Worm (Caenorhabditis elegans) whole organism, early embryonic: ENCODE measurements around the gene rpb-11.
A peak's percentile ranks its signal among the peaks of the same experiment; 100 is the strongest.

Source experiments
- B0310.2 ChIP-seq: sonication (generic microtip); optimal IDR thresholded peaks from 2 replicates; lab custom pipeline; 2016; ENCODE audit warnings: mild to moderate bottlenecking, missing genetic modification characterization, missing compliant biosample characterization
- F13C5.2 ChIP-seq: sonication (generic microtip); optimal IDR thresholded peaks from 2 replicates; lab custom pipeline; 2017; ENCODE audit warnings: mild to moderate bottlenecking, missing genetic modification characterization, inconsistent platforms, missing compliant biosample characterization
- aly-1 ChIP-seq: sonication (generic microtip); optimal IDR thresholded peaks from 2 replicates; lab custom pipeline; 2016; ENCODE audit warnings: missing genetic modification characterization, missing compliant biosample characterization
- ama-1 ChIP-seq: fragments of 150-350 bp; optimal IDR thresholded peaks from 2 replicates; lab custom pipeline; 2014
- ceh-13 ChIP-seq: fragments of 200-800 bp; sonication (Bioruptor generic); optimal IDR thresholded peaks from 2 replicates; lab custom pipeline; 2018; ENCODE audit warnings: mild to moderate bottlenecking, missing genetic modification characterization, missing compliant biosample characterization
- ceh-36 ChIP-seq: sonication (generic microtip); optimal IDR thresholded peaks from 2 replicates; lab custom pipeline; 2016; ENCODE audit warnings: missing genetic modification characterization, inconsistent platforms, missing compliant biosample characterization
- ets-7 ChIP-seq: sonication (generic microtip); optimal IDR thresholded peaks from 2 replicates; lab custom pipeline; 2016; ENCODE audit warnings: missing genotype, missing genetic modification characterization, missing compliant biosample characterization
- flt-1 ChIP-seq: fragments of 200-800 bp; sonication (Bioruptor generic); IDR thresholded peaks from 2 replicates; pipeline ENCODE4 v1.3.6; 2022; ENCODE audit warnings: missing genetic modification characterization, missing compliant biosample characterization
- hmbx-1 ChIP-seq: sonication (generic microtip); optimal IDR thresholded peaks from 2 replicates; lab custom pipeline; 2016; ENCODE audit warnings: mild to moderate bottlenecking, missing genetic modification characterization, missing compliant biosample characterization
- hmg-4 ChIP-seq: fragments of 200-800 bp; sonication (Bioruptor generic); optimal IDR thresholded peaks from 2 replicates; lab custom pipeline; 2018; ENCODE audit warnings: mild to moderate bottlenecking, missing genetic modification characterization, missing compliant biosample characterization
- hnd-1 ChIP-seq: sonication (generic microtip); optimal IDR thresholded peaks from 2 replicates; lab custom pipeline; 2016; ENCODE audit warnings: missing genetic modification characterization, missing compliant biosample characterization
- pes-1 ChIP-seq: fragments of 200-800 bp; sonication (Bioruptor generic); IDR thresholded peaks from 2 replicates; pipeline ENCODE4 v1.3.6; 2022; ENCODE audit warnings: missing genetic modification reagents, missing genetic modification characterization, missing compliant biosample characterization
- scrt-1 ChIP-seq: fragments of 200-800 bp; sonication (Bioruptor generic); IDR thresholded peaks from 2 replicates; pipeline ENCODE4 v1.3.6; 2022; ENCODE audit warnings: missing genetic modification characterization, missing compliant biosample characterization
- sea-1 ChIP-seq: fragments of 200-800 bp; sonication (Bioruptor generic); conservative IDR thresholded peaks from 2 replicates; pipeline ENCODE4 v1.3.6; 2022; ENCODE audit warnings: missing genetic modification characterization, missing compliant biosample characterization
- tbx-11 ChIP-seq: fragments of 200-800 bp; sonication (Bioruptor generic); IDR thresholded peaks from 2 replicates; pipeline ENCODE4 v1.3.6; 2022; ENCODE audit warnings: missing genetic modification characterization, missing compliant biosample characterization
- tbx-37 ChIP-seq: fragments of 200-800 bp; sonication (Bioruptor generic); conservative IDR thresholded peaks from 2 replicates; pipeline ENCODE4 v1.3.6; 2022; ENCODE audit warnings: missing genetic modification reagents, missing genetic modification characterization, missing compliant biosample characterization
- tra-4 ChIP-seq: sonication (generic microtip); optimal IDR thresholded peaks from 2 replicates; lab custom pipeline; 2017; ENCODE audit warnings: missing genetic modification characterization, missing compliant biosample characterization

rpb-11 gene

ce11 chrII:14042836-14043604, 16.9 kb upstream of the rpb-11 start:
- TF ChIP-seq sea-1 (GFP tag; lab: Robert Waterston, UW) (no peak), hnd-1 (tag; lab: Kevin White, UChicago) (no peak), ama-1 (lab: Kevin White, UChicago) (no peak), tra-4 (tag; lab: Kevin White, UChicago) (no peak), hmbx-1 (tag; lab: Kevin White, UChicago) (no peak), flt-1 (GFP tag; lab: Robert Waterston, UW) (no peak)

ce11 chrII:14044199-14044598, 15.7 kb upstream of the rpb-11 start:
- TF ChIP-seq hmg-4 (GFP tag; lab: Kevin White, UChicago), result no peak
- TF ChIP-seq ceh-13 (GFP tag; lab: Kevin White, UChicago), result no peak
- no peak for TF ChIP-seq flt-1 (GFP tag; lab: Robert Waterston, UW)
- no peak for TF ChIP-seq sea-1 (GFP tag; lab: Robert Waterston, UW)
- no peak for TF ChIP-seq ama-1 (lab: Kevin White, UChicago)
- TF ChIP-seq tbx-37 (GFP tag; lab: Robert Waterston, UW), result no peak
- TF ChIP-seq hnd-1 (tag; lab: Kevin White, UChicago), result no peak
- TF ChIP-seq ets-7, result no peak
- no peak for TF ChIP-seq hmbx-1 (tag; lab: Kevin White, UChicago)
- no peak for TF ChIP-seq tra-4 (tag; lab: Kevin White, UChicago)
- no peak for TF ChIP-seq B0310.2 (tag; lab: Kevin White, UChicago)
- no peak; the same call in 1 of the 2 replicates for TF ChIP-seq pes-1 (GFP tag; lab: Robert Waterston, UW)
- no peak for TF ChIP-seq scrt-1
- TF ChIP-seq tbx-11 (GFP tag; lab: Robert Waterston, UW), result no peak

- TF ChIP-seq hnd-1 (tag; lab: Kevin White, UChicago), result no peak
- TF ChIP-seq hmbx-1 (tag; lab: Kevin White, UChicago), result no peak
- no peak for TF ChIP-seq aly-1
- TF ChIP-seq hmg-4 (GFP tag; lab: Kevin White, UChicago), result no peak
- no peak for TF ChIP-seq ceh-36 (tag; lab: Kevin White, UChicago)
- TF ChIP-seq ama-1 (lab: Kevin White, UChicago), result no peak
- TF ChIP-seq pes-1 (GFP tag; lab: Robert Waterston, UW), result no peak
- no peak for TF ChIP-seq B0310.2 (tag; lab: Kevin White, UChicago)
These were observed 14.7 kb upstream of the rpb-11 start for ce11 chrII:14045235-14045634.

- TF ChIP-seq hnd-1 (tag; lab: Kevin White, UChicago) (no peak), ama-1 (lab: Kevin White, UChicago) (no peak), tbx-37 (GFP tag; lab: Robert Waterston, UW) (no peak), F13C5.2 (no peak), flt-1 (GFP tag; lab: Robert Waterston, UW) (no peak), B0310.2 (tag; lab: Kevin White, UChicago) (no peak), ceh-36 (tag; lab: Kevin White, UChicago) (no peak)
These were observed 13.9 kb upstream of the rpb-11 start for ce11 chrII:14045934-14046470.

- TF ChIP-seq ceh-13 (GFP tag; lab: Kevin White, UChicago) (no peak), scrt-1 (no peak), hmg-4 (GFP tag; lab: Kevin White, UChicago) (peak; percentile 14), ceh-36 (tag; lab: Kevin White, UChicago) (no peak), tbx-37 (GFP tag; lab: Robert Waterston, UW) (no peak)
These were observed 13.4 kb upstream of the rpb-11 start for ce11 chrII:14046491-14046890.

ce11 chrII:14049097-14049496, 10.8 kb upstream of the rpb-11 start:
- TF ChIP-seq scrt-1 (no peak), hmbx-1 (tag; lab: Kevin White, UChicago) (no peak), ets-7 (no peak), ceh-13 (GFP tag; lab: Kevin White, UChicago) (no peak), flt-1 (GFP tag; lab: Robert Waterston, UW) (no peak), F13C5.2 (no peak), tra-4 (tag; lab: Kevin White, UChicago) (no peak), hnd-1 (tag; lab: Kevin White, UChicago) (no peak), hmg-4 (GFP tag; lab: Kevin White, UChicago) (no peak), sea-1 (GFP tag; lab: Robert Waterston, UW) (no peak), pes-1 (GFP tag; lab: Robert Waterston, UW) (no peak), aly-1 (no peak), B0310.2 (tag; lab: Kevin White, UChicago) (no peak), ama-1 (lab: Kevin White, UChicago) (no peak)

ce11 chrII:14050506-14050905, 9.4 kb upstream of the rpb-11 start:
- no peak for TF ChIP-seq hmbx-1 (tag; lab: Kevin White, UChicago)
- TF ChIP-seq hmg-4 (GFP tag; lab: Kevin White, UChicago), result peak; percentile 73

- TF ChIP-seq pes-1 (GFP tag; lab: Robert Waterston, UW), result no peak
- no peak for TF ChIP-seq sea-1 (GFP tag; lab: Robert Waterston, UW)
- no peak for TF ChIP-seq tbx-37 (GFP tag; lab: Robert Waterston, UW)
These were observed 8.4 kb upstream of the rpb-11 start for ce11 chrII:14051474-14051934.
